Worm (Caenorhabditis elegans): Measurements from ENCODE around the gene col-143.

Gene col-143

ce11 chrV:6846507-6846906 lies 11.1 kb downstream of the col-143 start, which contains the start of gene lgc-54:
Gene lgc-54, minus strand, starts transcription at chrV:6846607.
- TF ChIP-seq mdl-1 (tag; optimal IDR thresholded peaks at IDR 0.05) (no peak), lin-13 (GFP tag; optimal IDR thresholded peaks at IDR 0.05) (no peak), snpc-4 (tag; optimal IDR thresholded peaks at IDR 0.05) (no peak), sem-4 (tag; optimal IDR thresholded peaks at IDR 0.05) (no peak), zag-1 (tag; optimal IDR thresholded peaks at IDR 0.05) (no peak), R02D3.7 (tag; optimal IDR thresholded peaks at IDR 0.05) (no peak), lsy-2 (tag; optimal IDR thresholded peaks at IDR 0.05) (no peak), aly-2 (tag; optimal IDR thresholded peaks at IDR 0.05) (no peak), lin-11 (tag; optimal IDR thresholded peaks at IDR 0.05) (no peak), ZK546.5 (tag; optimal IDR thresholded peaks at IDR 0.05) (no peak), peb-1 (tag; optimal IDR thresholded peaks at IDR 0.05) (no peak), gmeb-1 (tag; optimal IDR thresholded peaks at IDR 0.05) (no peak), nhr-23 (tag; optimal IDR thresholded peaks at IDR 0.05) (no peak), nhr-10 (tag; optimal IDR thresholded peaks at IDR 0.05) (no peak), elt-1 (tag; optimal IDR thresholded peaks at IDR 0.05) (no peak), ama-1 (optimal IDR thresholded peaks at IDR 0.05) (no peak), unc-55 (GFP tag; optimal IDR thresholded peaks at IDR 0.05) (no peak)

ce11 chrV:6854711-6855110 lies 19.3 kb downstream of the col-143 start, which contains the start of gene gpa-10:
Gene gpa-10, minus strand, starts transcription at chrV:6854811.
- TF ChIP-seq mab-5 (tag; optimal IDR thresholded peaks at IDR 0.05) = no peak
- no peak for TF ChIP-seq nhr-129 (tag; optimal IDR thresholded peaks at IDR 0.05)
- TF ChIP-seq aly-2 (tag; optimal IDR thresholded peaks at IDR 0.05) = no peak
- TF ChIP-seq nhr-237 (tag; optimal IDR thresholded peaks at IDR 0.05) = no peak
- no peak for TF ChIP-seq ztf-1 (GFP tag; conservative IDR thresholded peaks at IDR 0.05)
- TF ChIP-seq nhr-10 (tag; optimal IDR thresholded peaks at IDR 0.05) = no peak
- TF ChIP-seq C34F6.9 (tag; optimal IDR thresholded peaks at IDR 0.05) = no peak
- TF ChIP-seq skn-1 (tag; optimal IDR thresholded peaks at IDR 0.05) = no peak
- no peak for TF ChIP-seq unc-39 (tag; optimal IDR thresholded peaks at IDR 0.05)
- TF ChIP-seq R02D3.7 (tag; optimal IDR thresholded peaks at IDR 0.05) = no peak

ce11 chrV:6870004-6870403 lies 34.6 kb downstream of the col-143 start, which contains the start of gene frpr-18:
Gene frpr-18, plus strand, starts transcription at chrV:6870304.
- no peak for TF ChIP-seq F13H6.1 (tag; optimal IDR thresholded peaks at IDR 0.05)
- no peak for TF ChIP-seq ztf-4 (tag; optimal IDR thresholded peaks at IDR 0.05)
- no peak for TF ChIP-seq fos-1 (tag; optimal IDR thresholded peaks at IDR 0.05)
- TF ChIP-seq alr-1 (tag; optimal IDR thresholded peaks at IDR 0.05) = no peak
- no peak for TF ChIP-seq nhr-12 (tag; optimal IDR thresholded peaks at IDR 0.05)
- no peak for TF ChIP-seq dmd-4 (tag; optimal IDR thresholded peaks at IDR 0.05)
- no peak for TF ChIP-seq elt-3 (tag; optimal IDR thresholded peaks at IDR 0.05)
- TF ChIP-seq unc-55 (GFP tag; optimal IDR thresholded peaks at IDR 0.05) = no peak
- TF ChIP-seq gmeb-1 (tag; optimal IDR thresholded peaks at IDR 0.05) = no peak
- no peak for TF ChIP-seq nhr-11 (tag; optimal IDR thresholded peaks at IDR 0.05)

ce11 chrV:6874735-6875134 lies 39.3 kb downstream of the col-143 start:
- TF ChIP-seq nhr-129 (tag; optimal IDR thresholded peaks at IDR 0.05) (peak; percentile 37), F13H6.1 (tag; optimal IDR thresholded peaks at IDR 0.05) (peak; percentile 2), blmp-1 (tag; optimal IDR thresholded peaks at IDR 0.05; ENCODE audit: insufficient read depth) (no peak), R02D3.7 (tag; optimal IDR thresholded peaks at IDR 0.05) (no peak), nhr-237 (tag; optimal IDR thresholded peaks at IDR 0.05) (no peak)

- no peak for TF ChIP-seq lin-13 (GFP tag; optimal IDR thresholded peaks at IDR 0.05)
- TF ChIP-seq C34F6.9 (tag; optimal IDR thresholded peaks at IDR 0.05) = no peak
- no peak for TF ChIP-seq blmp-1 (tag; optimal IDR thresholded peaks at IDR 0.05; ENCODE audit: insufficient read depth)
- TF ChIP-seq F13H6.1 (tag; optimal IDR thresholded peaks at IDR 0.05) = peak; percentile 3
- no peak for TF ChIP-seq fos-1 (tag; optimal IDR thresholded peaks at IDR 0.05)
Observed at ce11 chrV:6875795-6876194, 40.4 kb downstream of the col-143 start.
